Worm (Caenorhabditis elegans): ENCODE data around the gene cng-3.

cng-3 gene

DNA sequence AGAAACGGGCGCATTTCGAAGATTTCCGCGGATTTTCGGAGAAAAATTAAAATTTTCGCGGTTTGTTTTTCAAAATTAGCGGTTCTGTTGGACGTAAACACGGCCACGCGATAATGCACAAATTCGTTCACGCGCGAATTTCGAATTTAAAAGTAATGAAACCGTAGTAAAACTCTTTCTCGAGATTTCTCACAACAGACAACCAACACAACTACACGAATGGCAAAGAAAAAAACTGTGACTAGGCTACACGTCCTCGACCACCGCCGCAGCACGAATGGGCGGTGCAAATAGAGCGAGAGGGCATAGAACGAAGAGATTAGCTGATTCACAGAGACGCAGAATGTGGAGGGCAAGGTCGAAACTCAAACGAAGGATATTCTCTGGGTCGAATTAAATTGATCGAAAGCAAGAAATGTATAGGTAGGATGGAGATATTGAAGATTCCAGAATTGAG, 39.9 kb downstream of the cng-3 start, which contains the start of gene idh-1 (continued):
- TF ChIP-seq daf-8 (GFP tag; IDR thresholded peaks at IDR 0.05), result no peak
- no peak for TF ChIP-seq egl-27 (tag; optimal IDR thresholded peaks at IDR 0.05)
- TF ChIP-seq hmg-1.1 (GFP tag; IDR thresholded peaks at IDR 0.05), result no peak; the same call in 1 of the 2 replicates
- TF ChIP-seq daf-16 (GFP tag; optimal IDR thresholded peaks at IDR 0.05), result no peak
- peak; percentile 8 for TF ChIP-seq daf-16 (tag; optimal IDR thresholded peaks at IDR 0.05)
- TF ChIP-seq hlh-11 (tag; optimal IDR thresholded peaks at IDR 0.05), result peak; percentile 37
- TF ChIP-seq lsy-2 (tag; optimal IDR thresholded peaks at IDR 0.05), result no peak
- TF ChIP-seq arid-1 (GFP tag; conservative IDR thresholded peaks at IDR 0.05), result no peak
- TF ChIP-seq rbr-2 (tag; optimal IDR thresholded peaks at IDR 0.05), result peak; percentile 3
- no peak for TF ChIP-seq lir-3 (tag; optimal IDR thresholded peaks at IDR 0.05)
- no peak for TF ChIP-seq D1046.2 (GFP tag; IDR thresholded peaks at IDR 0.05)
- no peak for TF ChIP-seq pha-4 (GFP tag; IDR thresholded peaks at IDR 0.05)
- TF ChIP-seq pha-4 (tag; optimal IDR thresholded peaks at IDR 0.05), result no peak
- TF ChIP-seq ztf-7 (tag; optimal IDR thresholded peaks at IDR 0.05), result no peak
- no peak for TF ChIP-seq fos-1 (tag; optimal IDR thresholded peaks at IDR 0.05)
- TF ChIP-seq T20F7.1 (GFP tag; optimal IDR thresholded peaks at IDR 0.05), result peak; percentile 24
- peak in 1 of 2 experiments; percentile 14 for TF ChIP-seq mdl-1 (tag; optimal IDR thresholded peaks at IDR 0.05)
- no peak for TF ChIP-seq sdz-12 (GFP tag; optimal IDR thresholded peaks at IDR 0.05)
- TF ChIP-seq Y48G9A.11 (GFP tag; IDR thresholded peaks at IDR 0.05), result no peak
- TF ChIP-seq lin-13 (GFP tag; optimal IDR thresholded peaks at IDR 0.05), result no peak
- no peak; the same call in 1 of the 2 replicates for TF ChIP-seq mdt-29 (GFP tag; IDR thresholded peaks at IDR 0.05)
- TF ChIP-seq ama-1 (optimal IDR thresholded peaks at IDR 0.05), result peak; percentile 37
- TF ChIP-seq zfp-3 (GFP tag; conservative IDR thresholded peaks at IDR 0.05), result no peak
- 0 out of 2 replicates have a peak, but pooled peaks have one; percentile 20 for TF ChIP-seq T26A8.4 (GFP tag; IDR thresholded peaks at IDR 0.05)
- peak; percentile 29 for TF ChIP-seq nhr-102 (tag; optimal IDR thresholded peaks at IDR 0.05)
- TF ChIP-seq Y105C5A.15 (GFP tag; IDR thresholded peaks at IDR 0.05), result no peak
- TF ChIP-seq nhr-41 (GFP tag; IDR thresholded peaks at IDR 0.05), result no peak
- no peak for TF ChIP-seq ceh-82 (tag; optimal IDR thresholded peaks at IDR 0.05)
- peak; percentile 34 for TF ChIP-seq aha-1 (tag)
- no peak for TF ChIP-seq tra-1 (GFP tag; IDR thresholded peaks at IDR 0.05)
- no peak for TF ChIP-seq skn-1 (tag; optimal IDR thresholded peaks at IDR 0.05)
- peak; percentile 88 for TF ChIP-seq nhr-25 (tag; optimal IDR thresholded peaks at IDR 0.05; ENCODE audit: borderline replicate concordance, insufficient read depth)
- peak; percentile 46; the same call in 1 of the 2 replicates for TF ChIP-seq snpc-1.2 (GFP tag; IDR thresholded peaks at IDR 0.05)

- TF ChIP-seq Y48G9A.11 (GFP tag; IDR thresholded peaks at IDR 0.05) (0 out of 2 replicates have a peak, but pooled peaks have one; percentile 63), vab-7 (GFP tag; IDR thresholded peaks at IDR 0.05) (0 out of 2 replicates have a peak, but pooled peaks have one; percentile 11), ceh-62 (tag; optimal IDR thresholded peaks at IDR 0.05) (no peak), egl-43 (GFP tag; IDR thresholded peaks at IDR 0.05) (no peak), nhr-42 (GFP tag; IDR thresholded peaks at IDR 0.05) (peak; percentile 13; the same call in 1 of the 2 replicates), nhr-25 (tag; optimal IDR thresholded peaks at IDR 0.05; ENCODE audit: borderline replicate concordance, insufficient read depth) (peak; percentile 2), pha-4 (GFP tag; IDR thresholded peaks at IDR 0.05) (peak; percentile 74; the same call in 1 of the 2 replicates), pha-4 (tag; optimal IDR thresholded peaks at IDR 0.05) (no peak), Y75B8A.6 (GFP tag; IDR thresholded peaks at IDR 0.05) (0 out of 2 replicates have a peak, but pooled peaks have one; percentile 43), zfp-3 (GFP tag; conservative IDR thresholded peaks at IDR 0.05) (peak; percentile 96), dve-1 (tag; optimal IDR thresholded peaks at IDR 0.05; ENCODE audit: insufficient read depth) (peak; percentile 74), arid-1 (GFP tag; conservative IDR thresholded peaks at IDR 0.05) (no peak; the same call in 1 of the 2 replicates), ces-1 (GFP tag; optimal IDR thresholded peaks at IDR 0.05) (no peak), lir-3 (tag; optimal IDR thresholded peaks at IDR 0.05) (no peak), ceh-32 (tag; optimal IDR thresholded peaks at IDR 0.05; ENCODE audit: poor library complexity) (no peak), T26A8.4 (GFP tag; IDR thresholded peaks at IDR 0.05) (peak; percentile 79; the same call in 1 of the 2 replicates), F49E8.2 (tag; optimal IDR thresholded peaks at IDR 0.05; ENCODE audit: borderline replicate concordance) (no peak), mep-1 (tag; optimal IDR thresholded peaks at IDR 0.05) (peak; percentile 73), nhr-10 (tag; optimal IDR thresholded peaks at IDR 0.05) (peak; percentile 3), lin-1 (GFP tag; IDR thresholded peaks at IDR 0.05) (0 out of 2 replicates have a peak, but pooled peaks have one; percentile 33), unc-130 (GFP tag; optimal IDR thresholded peaks at IDR 0.05) (peak; percentile 5), gei-8 (GFP tag; optimal IDR thresholded peaks at IDR 0.05) (peak; percentile 11), nhr-77 (tag; optimal IDR thresholded peaks at IDR 0.05) (peak; percentile 20), mdl-1 (tag; optimal IDR thresholded peaks at IDR 0.05) (no peak), ctbp-1 (GFP tag; IDR thresholded peaks at IDR 0.05) (0 out of 2 replicates have a peak, but pooled peaks have one; percentile 13)
Observed at ce11 chrIV:9438753-9439152, 42.1 kb downstream of the cng-3 start.
